Fruit fly (Drosophila melanogaster) whole organism, embryonic: ENCODE results near the gene CG13056.

Experiments
- Abd-B ChIP-seq: fragments of 200-800 bp; sonication (Bioruptor generic); optimal IDR thresholded peaks from 2 replicates; lab custom pipeline; 2018; ENCODE audit warnings: missing biosample characterization, mild to moderate bottlenecking, missing genetic modification characterization, moderate library complexity
- Bgb ChIP-seq: fragments of 200-800 bp; sonication (Bioruptor generic); IDR thresholded peaks from 2 replicates; pipeline ENCODE4 v1.3.6; 2022; ENCODE audit warnings: missing biosample characterization, missing genetic modification characterization; ENCODE audit not compliant: partially characterized antibody
- CG10543 ChIP-seq: fragments of 200-800 bp; sonication (Bioruptor generic); optimal IDR thresholded peaks from 3 replicates; lab custom pipeline; 2017; ENCODE audit warnings: missing biosample characterization, mild to moderate bottlenecking, missing genetic modification characterization, moderate library complexity
- CG11398 ChIP-seq: fragments of 200-800 bp; sonication (Bioruptor generic); optimal IDR thresholded peaks from 2 replicates; lab custom pipeline; 2016; ENCODE audit warnings: missing biosample characterization, missing genetic modification characterization
- CG11695 ChIP-seq: fragments of 200-800 bp; sonication (Bioruptor generic); IDR thresholded peaks from 3 replicates; pipeline ENCODE4 v1.3.6; 2022; ENCODE audit warnings: missing biosample characterization, missing genetic modification characterization
- CG12071 ChIP-seq: fragments of 200-800 bp; sonication (Bioruptor generic); optimal IDR thresholded peaks from 3 replicates; lab custom pipeline; 2018; ENCODE audit warnings: missing biosample characterization, mild to moderate bottlenecking, missing genetic modification characterization
- CG14441 ChIP-seq: fragments of 200-800 bp; sonication (Bioruptor generic); IDR thresholded peaks from 2 replicates; pipeline ENCODE4 v1.3.6; 2022; ENCODE audit warnings: missing biosample characterization, missing genetic modification characterization
- CG15269 ChIP-seq: fragments of 200-800 bp; sonication (Bioruptor generic); optimal IDR thresholded peaks from 2 replicates; lab custom pipeline; 2018; ENCODE audit warnings: missing biosample characterization, mild to moderate bottlenecking, missing genetic modification characterization, moderate library complexity
- CG18619 ChIP-seq: fragments of 200-800 bp; sonication (Bioruptor generic); optimal IDR thresholded peaks from 3 replicates; lab custom pipeline; 2017; ENCODE audit warnings: missing biosample characterization, mild to moderate bottlenecking, missing genetic modification characterization
- CG2120 ChIP-seq: fragments of 200-800 bp; sonication (Bioruptor generic); optimal IDR thresholded peaks from 3 replicates; lab custom pipeline; 2016; ENCODE audit warnings: missing biosample characterization, missing genetic modification characterization
- CG3281 ChIP-seq: fragments of 200-800 bp; sonication (Bioruptor generic); optimal IDR thresholded peaks from 3 replicates; lab custom pipeline; 2017; ENCODE audit warnings: missing biosample characterization, mild to moderate bottlenecking, missing genetic modification characterization
- CG43689 ChIP-seq: fragments of 200-800 bp; sonication (Bioruptor generic); IDR thresholded peaks from 2 replicates; pipeline ENCODE4 v1.3.6; 2022; ENCODE audit warnings: missing biosample characterization, missing genetic modification characterization
- CG7556 ChIP-seq: fragments of 200-800 bp; sonication (Bioruptor generic); optimal IDR thresholded peaks from 2 replicates; lab custom pipeline; 2017; ENCODE audit warnings: missing biosample characterization, mild to moderate bottlenecking, missing genetic modification characterization
- CG8944 ChIP-seq: fragments of 200-800 bp; sonication (Bioruptor generic); optimal IDR thresholded peaks from 3 replicates; lab custom pipeline; 2016; ENCODE audit warnings: missing biosample characterization, missing genetic modification characterization
- CTCF ChIP-seq: fragments of 200-800 bp; sonication (Bioruptor generic); optimal IDR thresholded peaks from 2 replicates; lab custom pipeline; 2017; ENCODE audit warnings: missing biosample characterization, mild to moderate bottlenecking, missing genetic modification characterization, moderate library complexity
- Dek ChIP-seq: fragments of 200-800 bp; sonication (Bioruptor generic); optimal IDR thresholded peaks from 3 replicates; lab custom pipeline; 2019; ENCODE audit warnings: missing biosample characterization, mild to moderate bottlenecking, missing genetic modification characterization, moderate library complexity
- Dll ChIP-seq: fragments of 200-800 bp; sonication (Bioruptor generic); IDR thresholded peaks from 4 replicates; pipeline ENCODE4 v1.3.6; 2022; ENCODE audit warnings: missing biosample characterization, missing genetic modification characterization; ENCODE audit not compliant: partially characterized antibody
- Fer3 ChIP-seq: fragments of 200-800 bp; sonication (Bioruptor generic); optimal IDR thresholded peaks from 2 replicates; lab custom pipeline; 2018; ENCODE audit warnings: missing biosample characterization, mild to moderate bottlenecking, missing genetic modification characterization, moderate library complexity
- HHEX ChIP-seq: fragments of 200-800 bp; sonication (Bioruptor generic); optimal IDR thresholded peaks from 3 replicates; lab custom pipeline; 2017; ENCODE audit warnings: missing biosample characterization, mild to moderate bottlenecking, missing genetic modification characterization, missing genetic modification reagents
- Jarid2 ChIP-seq: fragments of 200-800 bp; sonication (Bioruptor generic); optimal IDR thresholded peaks from 3 replicates; lab custom pipeline; 2017; ENCODE audit warnings: mild to moderate bottlenecking, missing biosample characterization, missing genetic modification reagents, missing genetic modification characterization
- Meics ChIP-seq: fragments of 200-800 bp; sonication (Bioruptor generic); optimal IDR thresholded peaks from 2 replicates; lab custom pipeline; 2017; ENCODE audit warnings: missing biosample characterization, mild to moderate bottlenecking, missing genetic modification characterization
- Mes4 ChIP-seq: fragments of 200-800 bp; sonication (Bioruptor generic); optimal IDR thresholded peaks from 2 replicates; lab custom pipeline; 2016; ENCODE audit warnings: missing biosample characterization, missing genetic modification characterization
- NC2α ChIP-seq: fragments of 200-800 bp; sonication (Bioruptor generic); optimal IDR thresholded peaks from 2 replicates; lab custom pipeline; 2016; ENCODE audit warnings: missing biosample characterization, missing genetic modification characterization
- NfI ChIP-seq: fragments of 200-800 bp; sonication (Bioruptor generic); optimal IDR thresholded peaks from 3 replicates; lab custom pipeline; 2018; ENCODE audit warnings: missing biosample characterization, mild to moderate bottlenecking, missing genetic modification characterization, moderate library complexity
- Oaz ChIP-seq: fragments of 200-800 bp; sonication (Bioruptor generic); IDR thresholded peaks from 2 replicates; pipeline ENCODE4 v1.3.6; 2022; ENCODE audit warnings: missing biosample characterization, missing genetic modification characterization
- Poxn ChIP-seq: fragments of 200-800 bp; sonication (Bioruptor generic); IDR thresholded peaks from 2 replicates; pipeline ENCODE4 v1.3.6; 2022; ENCODE audit warnings: missing biosample characterization, missing genetic modification characterization
- Rx ChIP-seq: fragments of 200-800 bp; sonication (Bioruptor generic); IDR thresholded peaks from 2 replicates; pipeline ENCODE4 v1.3.6; 2022; ENCODE audit warnings: missing biosample characterization, missing genetic modification characterization
- chinmo ChIP-seq: fragments of 200-800 bp; sonication (Bioruptor generic); IDR thresholded peaks from 4 replicates; pipeline ENCODE4 v1.3.6; 2022; ENCODE audit warnings: missing biosample characterization, missing genetic modification characterization; ENCODE audit not compliant: partially characterized antibody
- chm ChIP-seq: fragments of 200-800 bp; sonication (Bioruptor generic); IDR thresholded peaks from 2 replicates; pipeline ENCODE4 v1.3.6; 2022; ENCODE audit warnings: missing biosample characterization, missing genetic modification characterization
- dmrt11E ChIP-seq: fragments of 200-800 bp; sonication (Bioruptor generic); optimal IDR thresholded peaks from 3 replicates; lab custom pipeline; 2018; ENCODE audit warnings: missing biosample characterization, mild to moderate bottlenecking, missing genetic modification characterization, moderate library complexity
- esg ChIP-seq: fragments of 200-800 bp; sonication (Bioruptor generic); conservative IDR thresholded peaks from 2 replicates; pipeline ENCODE4 v1.3.6; 2022; ENCODE audit warnings: missing biosample characterization, missing genetic modification characterization
- fu2 ChIP-seq: fragments of 200-800 bp; sonication (Bioruptor generic); optimal IDR thresholded peaks from 2 replicates; lab custom pipeline; 2016; ENCODE audit warnings: missing biosample characterization, missing genetic modification characterization
- gro ChIP-seq: fragments of 200-800 bp; sonication (Bioruptor generic); optimal IDR thresholded peaks from 2 replicates; lab custom pipeline; 2016; ENCODE audit warnings: missing biosample characterization, missing genetic modification characterization
- kah ChIP-seq: fragments of 200-800 bp; sonication (Bioruptor generic); optimal IDR thresholded peaks from 2 replicates; lab custom pipeline; 2018; ENCODE audit warnings: missing biosample characterization, mild to moderate bottlenecking, missing genetic modification characterization
- lab ChIP-seq: fragments of 200-800 bp; sonication (Bioruptor generic); optimal IDR thresholded peaks from 3 replicates; lab custom pipeline; 2017; ENCODE audit warnings: missing biosample characterization, missing genetic modification characterization, mild to moderate bottlenecking, moderate library complexity, missing genetic modification reagents
- nau ChIP-seq: fragments of 200-800 bp; sonication (Bioruptor generic); optimal IDR thresholded peaks from 3 replicates; lab custom pipeline; 2017; ENCODE audit warnings: missing biosample characterization, mild to moderate bottlenecking, missing genetic modification characterization, missing genetic modification reagents
- nerfin-2 ChIP-seq: fragments of 200-800 bp; sonication (Bioruptor generic); IDR thresholded peaks from 2 replicates; pipeline ENCODE4 v1.3.6; 2022; ENCODE audit warnings: missing biosample characterization, missing genetic modification characterization; ENCODE audit not compliant: partially characterized antibody
- pita ChIP-seq: fragments of 200-800 bp; sonication (Bioruptor generic); optimal IDR thresholded peaks from 2 replicates; lab custom pipeline; 2017; ENCODE audit warnings: missing biosample characterization, mild to moderate bottlenecking, missing genetic modification characterization
- schlank ChIP-seq: fragments of 200-800 bp; sonication (Bioruptor generic); optimal IDR thresholded peaks from 2 replicates; lab custom pipeline; 2018; ENCODE audit warnings: missing biosample characterization, mild to moderate bottlenecking, missing genetic modification characterization
- seq ChIP-seq: fragments of 200-800 bp; sonication (Bioruptor generic); IDR thresholded peaks from 2 replicates; pipeline ENCODE4 v1.3.6; 2022; ENCODE audit warnings: missing biosample characterization, missing genetic modification characterization
- tap ChIP-seq: fragments of 200-800 bp; optimal IDR thresholded peaks from 3 replicates; lab custom pipeline; 2019; ENCODE audit warnings: missing biosample characterization, mild to moderate bottlenecking, missing genetic modification characterization, moderate library complexity
- trh ChIP-seq: fragments of 200-800 bp; sonication (Bioruptor generic); optimal IDR thresholded peaks from 2 replicates; lab custom pipeline; 2016; ENCODE audit warnings: missing biosample characterization, missing genetic modification characterization
- ttk ChIP-seq: fragments of 200-800 bp; sonication (Bioruptor generic); IDR thresholded peaks from 2 replicates; pipeline ENCODE4 v2.1.2; 2022; ENCODE audit warnings: missing biosample characterization, missing genetic modification characterization
- tx ChIP-seq: fragments of 200-800 bp; sonication (Bioruptor generic); optimal IDR thresholded peaks from 2 replicates; lab custom pipeline; 2016; ENCODE audit warnings: missing biosample characterization, missing genetic modification characterization
- z ChIP-seq: fragments of 200-800 bp; sonication (Bioruptor generic); IDR thresholded peaks from 3 replicates; pipeline ENCODE4 v1.3.6; 2022; ENCODE audit warnings: missing biosample characterization, missing genetic modification characterization

CG13056 gene

dm6 chr3L:16359219-16359748 lies 26.2 kb downstream of the CG13056 start, which contains the start of gene ringer (continued):
- TF ChIP-seq schlank (tag; lab: Kevin White, UChicago) (no peak), Mes4 (GFP tag; lab: Kevin White, UChicago) (no peak), kah (no peak), esg (no peak), tap (no peak), CG18619 (GFP tag; lab: Kevin White, UChicago) (peak; percentile 10), Dll (GFP tag; lab: Robert Waterston, UW) (no peak), Dek (tag; lab: Kevin White, UChicago) (peak; percentile 23), CG12071 (GFP tag; lab: Kevin White, UChicago) (peak; percentile 0), CG15269 (tag; lab: Kevin White, UChicago) (no peak), Oaz (GFP tag; lab: Robert Waterston, UW) (no peak), nau (GFP tag; lab: Kevin White, UChicago) (no peak), z (peak; percentile 86; the same call in 1 of the 3 replicates), CG43689 (GFP tag; lab: Robert Waterston, UW) (no peak), CG11695 (GFP tag; lab: Robert Waterston, UW) (no peak), seq (no peak), CG14441 (GFP tag; lab: Robert Waterston, UW) (no peak), ttk (GFP tag; lab: Robert Waterston, UW) (no peak), NC2α (GFP tag; lab: Kevin White, UChicago) (no peak), Fer3 (tag; lab: Kevin White, UChicago) (peak; percentile 6), CG7556 (GFP tag; lab: Kevin White, UChicago) (no peak), Poxn (GFP tag; lab: Robert Waterston, UW) (no peak), CG3281 (GFP tag; lab: Kevin White, UChicago) (peak; percentile 27), pita (GFP tag; lab: Kevin White, UChicago) (no peak), lab (GFP tag; lab: Kevin White, UChicago) (peak; percentile 12), Abd-B (GFP tag; lab: Kevin White, UChicago) (no peak), fu2 (no peak), nerfin-2 (no peak), dmrt11E (tag; lab: Kevin White, UChicago) (no peak), CG8944 (GFP tag; lab: Kevin White, UChicago) (no peak), CG2120 (GFP tag; lab: Kevin White, UChicago) (peak; percentile 29), CTCF (GFP tag; lab: Kevin White, UChicago) (no peak), Meics (GFP tag; lab: Kevin White, UChicago) (peak; percentile 33), NfI (GFP tag; lab: Kevin White, UChicago) (no peak), chinmo (GFP tag; lab: Robert Waterston, UW) (no peak), gro (GFP tag; lab: Kevin White, UChicago) (peak; percentile 29), trh (GFP tag; lab: Kevin White, UChicago) (no peak), CG11398 (GFP tag; lab: Kevin White, UChicago) (no peak), chm (GFP tag; lab: Robert Waterston, UW) (no peak), Jarid2 (peak; percentile 29), CG10543 (GFP tag; lab: Kevin White, UChicago) (peak; percentile 9), Bgb (GFP tag; lab: Robert Waterston, UW) (peak; percentile 21; the same call in 1 of the 2 replicates), tx (GFP tag; lab: Kevin White, UChicago) (no peak), HHEX (peak; percentile 34), Rx (GFP tag; lab: Robert Waterston, UW) (no peak)
